Fruit fly (Drosophila melanogaster) whole organism, prepupa: ENCODE measurements around the gene CG5968.

Source experiments
- Blimp-1 ChIP-seq: fragments of 200-800 bp; sonication (Bioruptor generic); optimal IDR thresholded peaks from 3 replicates; lab custom pipeline; 2017; ENCODE audit warnings: missing biosample characterization, missing genetic modification characterization, mild to moderate bottlenecking, moderate library complexity, missing genetic modification reagents
- CG10631 ChIP-seq: fragments of 200-800 bp; sonication (Bioruptor generic); optimal IDR thresholded peaks from 2 replicates; lab custom pipeline; 2016; ENCODE audit warnings: missing biosample characterization, missing genetic modification characterization
- CG10669 ChIP-seq: fragments of 200-800 bp; sonication (Bioruptor generic); optimal IDR thresholded peaks from 3 replicates; lab custom pipeline; 2018; ENCODE audit warnings: missing biosample characterization, mild to moderate bottlenecking, missing genetic modification characterization, moderate library complexity
- CG15336 ChIP-seq: fragments of 200-800 bp; sonication (Bioruptor generic); IDR thresholded peaks from 2 replicates; pipeline ENCODE4 v1.3.6; 2022; ENCODE audit warnings: missing biosample characterization, missing genetic modification characterization
- CG16779 ChIP-seq: fragments of 200-800 bp; sonication (Bioruptor generic); optimal IDR thresholded peaks from 3 replicates; lab custom pipeline; 2017; ENCODE audit warnings: missing biosample characterization, mild to moderate bottlenecking, missing genetic modification characterization
- CG3032 ChIP-seq: fragments of 200-800 bp; optimal IDR thresholded peaks from 2 replicates; lab custom pipeline; 2019; ENCODE audit warnings: missing biosample characterization, mild to moderate bottlenecking, missing genetic modification characterization, moderate library complexity
- CG31627 ChIP-seq: fragments of 200-800 bp; sonication (Bioruptor generic); optimal IDR thresholded peaks from 3 replicates; lab custom pipeline; 2016; ENCODE audit warnings: missing biosample characterization, missing genetic modification characterization
- CG34406 ChIP-seq: fragments of 200-800 bp; sonication (Bioruptor generic); optimal IDR thresholded peaks from 3 replicates; lab custom pipeline; 2016; ENCODE audit warnings: missing biosample characterization, missing genetic modification characterization
- CG4318 ChIP-seq: fragments of 200-800 bp; sonication (Bioruptor generic); optimal IDR thresholded peaks from 3 replicates; lab custom pipeline; 2017; ENCODE audit warnings: missing biosample characterization, mild to moderate bottlenecking, missing genetic modification characterization
- CG6163 ChIP-seq: fragments of 200-800 bp; sonication (Bioruptor generic); IDR thresholded peaks from 3 replicates; pipeline ENCODE4 v1.3.6; 2022; ENCODE audit warnings: missing biosample characterization, missing genetic modification characterization
- CG6276 ChIP-seq: fragments of 200-800 bp; sonication (Bioruptor generic); optimal IDR thresholded peaks from 2 replicates; lab custom pipeline; 2017; ENCODE audit warnings: missing biosample characterization, mild to moderate bottlenecking, missing genetic modification characterization
- CG6808 ChIP-seq: fragments of 200-800 bp; sonication (Bioruptor generic); optimal IDR thresholded peaks from 3 replicates; lab custom pipeline; 2017; ENCODE audit warnings: missing biosample characterization, missing genetic modification characterization, mild to moderate bottlenecking, moderate library complexity, missing genetic modification reagents
- CG6854 ChIP-seq: fragments of 200-800 bp; sonication (Bioruptor generic); optimal IDR thresholded peaks from 2 replicates; lab custom pipeline; 2017; ENCODE audit warnings: missing biosample characterization, mild to moderate bottlenecking, missing genetic modification characterization
- CG8119 ChIP-seq: fragments of 200-800 bp; sonication (Bioruptor generic); IDR thresholded peaks from 3 replicates; pipeline ENCODE4 v1.3.6; 2022; ENCODE audit warnings: missing biosample characterization, missing genetic modification characterization
- CG8632 ChIP-seq: fragments of 200-800 bp; sonication (Bioruptor generic); optimal IDR thresholded peaks from 3 replicates; lab custom pipeline; 2016; ENCODE audit warnings: missing biosample characterization, missing genetic modification characterization
- CG9139 ChIP-seq: fragments of 200-800 bp; sonication (Bioruptor generic); optimal IDR thresholded peaks from 3 replicates; lab custom pipeline; 2017; ENCODE audit warnings: missing biosample characterization, mild to moderate bottlenecking, missing genetic modification characterization
- Eip78C ChIP-seq: fragments of 200-800 bp; sonication (Bioruptor generic); peaks from one replicate; lab custom pipeline; 2016; ENCODE audit warnings: missing biosample characterization, missing genetic modification characterization
- Ets21C ChIP-seq: fragments of 200-800 bp; sonication (Bioruptor generic); optimal IDR thresholded peaks from 3 replicates; lab custom pipeline; 2016; ENCODE audit warnings: missing biosample characterization, missing genetic modification characterization
- Ets96B ChIP-seq: fragments of 200-800 bp; optimal IDR thresholded peaks from 2 replicates; lab custom pipeline; 2019; ENCODE audit warnings: missing biosample characterization, mild to moderate bottlenecking, missing genetic modification characterization, moderate library complexity
- Gug ChIP-seq: fragments of 200-800 bp; sonication (Bioruptor generic); IDR thresholded peaks from 2 replicates; pipeline ENCODE4 v1.3.6; 2022; ENCODE audit warnings: missing biosample characterization, missing genetic modification characterization
- Hr38 ChIP-seq: sonication (Bioruptor generic); optimal IDR thresholded peaks from 2 replicates; lab custom pipeline; 2016; ENCODE audit warnings: missing biosample characterization, missing genetic modification characterization
- Hr39 ChIP-seq: fragments of 200-800 bp; sonication (Bioruptor generic); optimal IDR thresholded peaks from 2 replicates; lab custom pipeline; 2016; ENCODE audit warnings: missing biosample characterization, missing genetic modification characterization
- Hr4 ChIP-seq: fragments of 200-800 bp; sonication (Bioruptor generic); optimal IDR thresholded peaks from 3 replicates; lab custom pipeline; 2016; ENCODE audit warnings: missing biosample characterization, missing genetic modification characterization
- Lpt ChIP-seq: fragments of 200-800 bp; sonication (Bioruptor generic); optimal IDR thresholded peaks from 3 replicates; lab custom pipeline; 2016; ENCODE audit warnings: missing biosample characterization, missing genetic modification characterization
- Met ChIP-seq: fragments of 200-800 bp; sonication (Bioruptor generic); optimal IDR thresholded peaks from 3 replicates; lab custom pipeline; 2016; ENCODE audit warnings: missing biosample characterization, missing genetic modification characterization
- OdsH ChIP-seq: fragments of 200-800 bp; sonication (Bioruptor generic); optimal IDR thresholded peaks from 3 replicates; lab custom pipeline; 2016; ENCODE audit warnings: missing biosample characterization, missing genetic modification characterization
- Smox ChIP-seq: fragments of 200-800 bp; sonication (Bioruptor generic); optimal IDR thresholded peaks from 3 replicates; lab custom pipeline; 2016; ENCODE audit warnings: missing biosample characterization, missing genetic modification characterization
- Sox102F ChIP-seq: fragments of 200-800 bp; sonication (Bioruptor generic); optimal IDR thresholded peaks from 2 replicates; lab custom pipeline; 2016; ENCODE audit warnings: missing biosample characterization, mild to moderate bottlenecking, missing genetic modification characterization
- acj6 ChIP-seq: fragments of 200-800 bp; sonication (Bioruptor generic); optimal IDR thresholded peaks from 3 replicates; lab custom pipeline; 2016; ENCODE audit warnings: missing biosample characterization, missing genetic modification characterization
- cyc ChIP-seq: fragments of 200-800 bp; sonication (Bioruptor generic); optimal IDR thresholded peaks from 3 replicates; lab custom pipeline; 2016; ENCODE audit warnings: missing biosample characterization, missing genetic modification characterization
- eg ChIP-seq: fragments of 200-800 bp; sonication (Bioruptor generic); IDR thresholded peaks from 3 replicates; pipeline ENCODE4 v1.3.6; 2022; ENCODE audit warnings: missing biosample characterization, missing genetic modification characterization
- esn ChIP-seq: fragments of 200-800 bp; sonication (Bioruptor generic); optimal IDR thresholded peaks from 2 replicates; lab custom pipeline; 2016; ENCODE audit warnings: missing biosample characterization, mild to moderate bottlenecking, missing genetic modification characterization, moderate library complexity
- fd59A ChIP-seq: fragments of 200-800 bp; sonication (Bioruptor generic); optimal IDR thresholded peaks from 2 replicates; lab custom pipeline; 2017; ENCODE audit warnings: missing biosample characterization, mild to moderate bottlenecking, missing genetic modification characterization, missing genetic modification reagents
- fkh ChIP-seq: fragments of 200-800 bp; sonication (Bioruptor generic); optimal IDR thresholded peaks from 3 replicates; lab custom pipeline; 2017; ENCODE audit warnings: missing biosample characterization, mild to moderate bottlenecking, missing genetic modification characterization, moderate library complexity
- lz ChIP-seq: fragments of 200-800 bp; sonication (Bioruptor generic); optimal IDR thresholded peaks from 3 replicates; lab custom pipeline; 2016; ENCODE audit warnings: missing biosample characterization, missing genetic modification characterization
- net ChIP-seq: fragments of 200-800 bp; sonication (Bioruptor generic); optimal IDR thresholded peaks from 3 replicates; lab custom pipeline; 2016; ENCODE audit warnings: missing biosample characterization, missing genetic modification characterization
- pdm3 ChIP-seq: fragments of 200-800 bp; sonication (Bioruptor generic); optimal IDR thresholded peaks from 3 replicates; lab custom pipeline; 2016; ENCODE audit warnings: missing biosample characterization, missing genetic modification characterization
- salr ChIP-seq, 2 experiments: fragments of 200-800 bp; sonication (Bioruptor generic); optimal IDR thresholded peaks; 3 replicates each; lab custom pipeline; 2016 to 2018; ENCODE audit warnings: missing biosample characterization in 2 of 2, missing genetic modification characterization in 2 of 2, mild to moderate bottlenecking in 1 of 2
- spab ChIP-seq: fragments of 200-800 bp; sonication (Bioruptor generic); optimal IDR thresholded peaks from 2 replicates; lab custom pipeline; 2017; ENCODE audit warnings: missing biosample characterization, mild to moderate bottlenecking, missing genetic modification characterization, missing genetic modification reagents
- svp ChIP-seq: fragments of 200-800 bp; sonication (Bioruptor generic); peaks from one replicate; lab custom pipeline; 2016; ENCODE audit warnings: missing biosample characterization, missing genetic modification characterization
- topi ChIP-seq: fragments of 200-800 bp; sonication (Bioruptor generic); optimal IDR thresholded peaks from 3 replicates; lab custom pipeline; 2016; ENCODE audit warnings: missing biosample characterization, missing genetic modification characterization

The CG5968 gene

dm6 chr2L:16529485-16530413, 20.0 kb downstream of the CG5968 start (continued):
- TF ChIP-seq cyc (GFP tag; lab: Kevin White, UChicago): no peak
- TF ChIP-seq pdm3 (GFP tag; lab: Kevin White, UChicago): no peak
- 0 out of 3 replicates have a peak, but pooled peaks have one; percentile 24 for TF ChIP-seq CG8119 (GFP tag; lab: Robert Waterston, UW)
- no peak for TF ChIP-seq net
- no peak for TF ChIP-seq Ets21C (GFP tag; lab: Kevin White, UChicago)
- peak; percentile 23 for TF ChIP-seq Lpt
- TF ChIP-seq fd59A (GFP tag; lab: Kevin White, UChicago): peak; percentile 8
- no peak for TF ChIP-seq CG10669 (GFP tag; lab: Kevin White, UChicago)
- TF ChIP-seq fkh (GFP tag; lab: Kevin White, UChicago): peak; percentile 63
- no peak for TF ChIP-seq topi (GFP tag; lab: Kevin White, UChicago)

- peak; percentile 5 for TF ChIP-seq fkh (GFP tag; lab: Kevin White, UChicago)
- TF ChIP-seq CG6163 (GFP tag; lab: Robert Waterston, UW): no peak
- TF ChIP-seq Eip78C: peak; percentile 27
Measured at dm6 chr2L:16528493-16528892, 21.3 kb downstream of the CG5968 start.

- peak; percentile 43 for TF ChIP-seq Ets21C (GFP tag; lab: Kevin White, UChicago)
- TF ChIP-seq esn: peak; percentile 68
- peak; percentile 72 for TF ChIP-seq Smox (GFP tag; lab: Kevin White, UChicago)
- no peak for TF ChIP-seq CG6276 (GFP tag; lab: Kevin White, UChicago)
- peak; percentile 54 for TF ChIP-seq CG31627 (GFP tag; lab: Kevin White, UChicago)
- peak; percentile 14 for TF ChIP-seq OdsH (GFP tag; lab: Kevin White, UChicago)
- peak; percentile 53 for TF ChIP-seq svp (GFP tag; lab: Kevin White, UChicago)
- no peak for TF ChIP-seq CG8119 (GFP tag; lab: Robert Waterston, UW)
- TF ChIP-seq CG6808 (GFP tag; lab: Kevin White, UChicago): no peak
- peak; percentile 62 for TF ChIP-seq Eip78C
- peak; percentile 4 for TF ChIP-seq cyc (GFP tag; lab: Kevin White, UChicago)
- peak; percentile 55 for TF ChIP-seq Sox102F
- TF ChIP-seq CG8632 (GFP tag; lab: Kevin White, UChicago): peak; percentile 12
- TF ChIP-seq acj6 (GFP tag; lab: Kevin White, UChicago): peak; percentile 5
- no peak for TF ChIP-seq CG9139 (GFP tag; lab: Kevin White, UChicago)
- no peak for TF ChIP-seq CG15336 (GFP tag; lab: Robert Waterston, UW)
- TF ChIP-seq Met: peak; percentile 63
- peak; percentile 67 for TF ChIP-seq Hr39 (GFP tag; lab: Kevin White, UChicago)
- TF ChIP-seq lz (GFP tag; lab: Kevin White, UChicago): peak; percentile 51
Measured at dm6 chr2L:16526578-16526977, 23.2 kb downstream of the CG5968 start.

- TF ChIP-seq topi (GFP tag; lab: Kevin White, UChicago): no peak
- TF ChIP-seq Blimp-1 (GFP tag; lab: Kevin White, UChicago): peak; percentile 9
- TF ChIP-seq CG31627 (GFP tag; lab: Kevin White, UChicago): no peak
- peak; percentile 78 for TF ChIP-seq Gug (GFP tag; lab: Robert Waterston, UW)
- TF ChIP-seq Eip78C: peak; percentile 72
- TF ChIP-seq spab (GFP tag; lab: Kevin White, UChicago): peak; percentile 34
- TF ChIP-seq Ets21C (GFP tag; lab: Kevin White, UChicago): no peak
- no peak for TF ChIP-seq Sox102F
- peak; percentile 76 for TF ChIP-seq CG6854 (GFP tag; lab: Kevin White, UChicago)
- peak; percentile 86 for TF ChIP-seq CG6163 (GFP tag; lab: Robert Waterston, UW)
- TF ChIP-seq Ets96B: peak; percentile 59
- no peak for TF ChIP-seq Hr38 (GFP tag; lab: Kevin White, UChicago)
- TF ChIP-seq CG16779: peak; percentile 68
- peak; percentile 81 for TF ChIP-seq eg
- TF ChIP-seq CG10669 (GFP tag; lab: Kevin White, UChicago): peak; percentile 26
- TF ChIP-seq lz (GFP tag; lab: Kevin White, UChicago): no peak
- TF ChIP-seq CG34406 (GFP tag; lab: Kevin White, UChicago): peak; percentile 14
- TF ChIP-seq Hr4 (GFP tag; lab: Kevin White, UChicago): no peak
- TF ChIP-seq cyc (GFP tag; lab: Kevin White, UChicago): no peak
- TF ChIP-seq CG4318 (GFP tag; lab: Kevin White, UChicago): no peak
- peak; percentile 70 for TF ChIP-seq CG3032
- peak; percentile 29 to 31 for TF ChIP-seq salr (GFP tag; optimal IDR thresholded peaks at IDR 0.05; lab: Kevin White, UChicago)
- no peak for TF ChIP-seq OdsH (GFP tag; lab: Kevin White, UChicago)
- TF ChIP-seq CG8632 (GFP tag; lab: Kevin White, UChicago): no peak
- no peak for TF ChIP-seq CG10631
- peak; percentile 15 for TF ChIP-seq Met
- peak; percentile 71 for TF ChIP-seq CG6276 (GFP tag; lab: Kevin White, UChicago)
Measured at dm6 chr2L:16526015-16526518, 23.7 kb downstream of the CG5968 start.
